Worm (Caenorhabditis elegans): Measurements from ENCODE around the gene msp-64.

ce11 chrII:5828486-5828885 lies 18.4 kb upstream of the msp-64 start, which contains the start of gene ZK1248.11:
- TF ChIP-seq nhr-76 (tag; optimal IDR thresholded peaks at IDR 0.05) = no peak
- no peak for TF ChIP-seq nhr-28 (tag; optimal IDR thresholded peaks at IDR 0.05)
- no peak for TF ChIP-seq unc-62 (GFP tag; optimal IDR thresholded peaks at IDR 0.05)
- TF ChIP-seq nhr-12 (tag; optimal IDR thresholded peaks at IDR 0.05) = no peak
- TF ChIP-seq M03D4.4 (tag; optimal IDR thresholded peaks at IDR 0.05) = no peak
- TF ChIP-seq unc-39 (tag; optimal IDR thresholded peaks at IDR 0.05) = no peak
- no peak for TF ChIP-seq mep-1 (tag; optimal IDR thresholded peaks at IDR 0.05)
- no peak for TF ChIP-seq elt-1 (tag; optimal IDR thresholded peaks at IDR 0.05; ENCODE audit: borderline replicate concordance, insufficient read depth)
- TF ChIP-seq ztf-11 (tag; optimal IDR thresholded peaks at IDR 0.05) = no peak
- TF ChIP-seq elt-3 (tag; optimal IDR thresholded peaks at IDR 0.05) = no peak
- no peak for TF ChIP-seq ceh-43 (GFP tag; optimal IDR thresholded peaks at IDR 0.05)
- no peak for TF ChIP-seq nhr-237 (tag; optimal IDR thresholded peaks at IDR 0.05)
- TF ChIP-seq sptf-1 (tag; optimal IDR thresholded peaks at IDR 0.05) = no peak
- no peak for TF ChIP-seq blmp-1 (tag; optimal IDR thresholded peaks at IDR 0.05)

Measured in whole organism, mixed stage, embryonic.